Fruit fly (Drosophila melanogaster): ENCODE measurements around the gene CG14650.

CG14650 gene

dm6 chr3R:4419482-4419881, 17.7 kb upstream of the CG14650 start, which contains the start of gene CG32944:
TSS of gene CG32944 (minus strand) at chr3R:4419578.
- TF ChIP-seq CG8478 (optimal IDR thresholded peaks at IDR 0.05) (no peak), CTCF (optimal IDR thresholded peaks at IDR 0.05) (no peak)

- no peak for TF ChIP-seq CG8478 (optimal IDR thresholded peaks at IDR 0.05)
- TF ChIP-seq CTCF (optimal IDR thresholded peaks at IDR 0.05), result no peak
Observed at dm6 chr3R:4426730-4427129, 10.5 kb upstream of the CG14650 start, which contains the start of gene CG31525. TSS of gene CG31525 (plus strand) at chr3R:4427030.

- TF ChIP-seq CTCF (optimal IDR thresholded peaks at IDR 0.05), result peak in 1 of 2 experiments; percentile 17
- no peak for TF ChIP-seq CG8478 (optimal IDR thresholded peaks at IDR 0.05)
Observed at dm6 chr3R:4428585-4429464, 8.4 kb upstream of the CG14650 start, which contains the start of gene srl. TSS of gene srl (minus strand) at chr3R:4429335.

dm6 chr3R:4433441-4434077, 3.6 kb upstream of the CG14650 start, which contains the start of the genes eIF3a and CG1074:
TSS of gene eIF3a (minus strand) at chr3R:4433895.
TSS of gene CG1074 (plus strand) at chr3R:4433965.
- TF ChIP-seq CTCF (optimal IDR thresholded peaks at IDR 0.05) (peak in 1 of 2 experiments; percentile 45), CG8478 (optimal IDR thresholded peaks at IDR 0.05) (no peak)

- TF ChIP-seq CG8478 (optimal IDR thresholded peaks at IDR 0.05), result no peak
- no peak for TF ChIP-seq CTCF (optimal IDR thresholded peaks at IDR 0.05)
Observed at dm6 chr3R:4437817-4438216, 630 bp downstream of the CG14650 start.

- no peak for TF ChIP-seq CG8478 (optimal IDR thresholded peaks at IDR 0.05)
- TF ChIP-seq CTCF (optimal IDR thresholded peaks at IDR 0.05), result no peak
Observed at dm6 chr3R:4445083-4445482, 7.9 kb downstream of the CG14650 start.

- TF ChIP-seq CG8478 (optimal IDR thresholded peaks at IDR 0.05) (no peak), CTCF (optimal IDR thresholded peaks at IDR 0.05) (no peak)
Observed at dm6 chr3R:4446455-4447224, 9.5 kb downstream of the CG14650 start.

dm6 chr3R:4449256-4449655, 12.1 kb downstream of the CG14650 start:
- TF ChIP-seq CG8478 (optimal IDR thresholded peaks at IDR 0.05), result no peak
- TF ChIP-seq CTCF (optimal IDR thresholded peaks at IDR 0.05), result no peak

- TF ChIP-seq CG8478 (optimal IDR thresholded peaks at IDR 0.05) (no peak), CTCF (optimal IDR thresholded peaks at IDR 0.05) (no peak)
Observed at dm6 chr3R:4450721-4451120, 13.5 kb downstream of the CG14650 start.

- TF ChIP-seq CTCF (optimal IDR thresholded peaks at IDR 0.05) (no peak), CG8478 (optimal IDR thresholded peaks at IDR 0.05) (no peak)
Observed at dm6 chr3R:4452345-4453044, 15.3 kb downstream of the CG14650 start.

- TF ChIP-seq CG8478 (optimal IDR thresholded peaks at IDR 0.05), result no peak
- TF ChIP-seq CTCF (optimal IDR thresholded peaks at IDR 0.05), result peak in 1 of 2 experiments; percentile 4
Observed at dm6 chr3R:4453213-4453956, 16.2 kb downstream of the CG14650 start.

dm6 chr3R:4457625-4458024, 20.4 kb downstream of the CG14650 start:
- TF ChIP-seq CTCF (optimal IDR thresholded peaks at IDR 0.05) (no peak), CG8478 (optimal IDR thresholded peaks at IDR 0.05) (no peak)

- TF ChIP-seq CG8478 (optimal IDR thresholded peaks at IDR 0.05) (no peak), CTCF (optimal IDR thresholded peaks at IDR 0.05) (no peak)
Observed at dm6 chr3R:4458272-4458671, 21.1 kb downstream of the CG14650 start.

- TF ChIP-seq CTCF (optimal IDR thresholded peaks at IDR 0.05) (no peak), CG8478 (optimal IDR thresholded peaks at IDR 0.05) (no peak)
Observed at dm6 chr3R:4462783-4463182, 25.6 kb downstream of the CG14650 start, which contains the start of gene CG31522. TSS of gene CG31522 (minus strand) at chr3R:4462883.

Data from S2 (cell line).